Worm (Caenorhabditis elegans): ENCODE results near the gene ZK1010.5.

ce11 chrIII:13002098-13002497 is 14.8 kb upstream of the ZK1010.5 start, which contains the start of gene ZK1010.10:
- TF ChIP-seq snpc-4 (GFP tag; optimal IDR thresholded peaks at IDR 0.05) (no peak), snpc-4 (tag; optimal IDR thresholded peaks at IDR 0.05) (no peak), bed-1 (GFP tag; IDR thresholded peaks at IDR 0.05) (no peak), efl-1 (GFP tag; optimal IDR thresholded peaks at IDR 0.05) (no peak), pbrm-1 (GFP tag; IDR thresholded peaks at IDR 0.05) (no peak)

All from whole organism, young adult.